Worm (Caenorhabditis elegans) whole organism, L3 larva: Measurements from ENCODE around the gene T13C5.7.

Experiments used
- R02D3.7 ChIP-seq: fragments of 150-350 bp; optimal IDR thresholded peaks from 2 replicates; lab custom pipeline; 2014; ENCODE audit warnings: missing biosample characterization, missing genetic modification characterization
- ama-1 ChIP-seq: fragments of 150-350 bp; optimal IDR thresholded peaks from 2 replicates; lab custom pipeline; 2018
- ceh-16 ChIP-seq: sonication (generic microtip); optimal IDR thresholded peaks from 2 replicates; lab custom pipeline; 2017; ENCODE audit warnings: missing biosample characterization, missing genetic modification characterization
- ceh-82 ChIP-seq: fragments of 150-350 bp; optimal IDR thresholded peaks from 2 replicates; lab custom pipeline; 2014; ENCODE audit warnings: missing biosample characterization, missing genetic modification characterization
- ceh-9 ChIP-seq: sonication (generic microtip); optimal IDR thresholded peaks from 2 replicates; lab custom pipeline; 2018; ENCODE audit warnings: missing biosample characterization, missing genetic modification characterization
- elt-1 ChIP-seq: fragments of 150-350 bp; optimal IDR thresholded peaks from 2 replicates; lab custom pipeline; 2014; ENCODE audit warnings: missing biosample characterization, missing genetic modification characterization
- elt-2 ChIP-seq: sonication (generic microtip); optimal IDR thresholded peaks from 2 replicates; lab custom pipeline; 2016; ENCODE audit warnings: missing genetic modification reagents, mild to moderate bottlenecking, missing genetic modification characterization, missing compliant biosample characterization
- elt-3 ChIP-seq, 3 experiments: fragments of 150-350 bp in 1 of 3; sonication (generic microtip) in 2 of 3; optimal IDR thresholded peaks; 2 replicates in 2 of 3; 4 replicates in 1 of 3; lab custom pipeline; 2014 to 2017; ENCODE audit warnings: missing biosample characterization in 3 of 3, missing genetic modification characterization in 3 of 3
- eor-1 ChIP-seq, 2 experiments: fragments of 150-350 bp; optimal IDR thresholded peaks; 2 replicates each; lab custom pipeline; 2014 to 2018; ENCODE audit warnings: missing biosample characterization in 2 of 2, missing genetic modification characterization in 2 of 2
- jun-1 ChIP-seq: fragments of 150-350 bp; optimal IDR thresholded peaks from 2 replicates; lab custom pipeline; 2014; ENCODE audit warnings: missing biosample characterization, missing genetic modification reagents, missing genetic modification characterization
- lin-39 ChIP-seq: fragments of 150-350 bp; optimal IDR thresholded peaks from 2 replicates; lab custom pipeline; 2018; ENCODE audit warnings: missing biosample characterization, missing genetic modification reagents, missing genetic modification characterization
- nhr-76 ChIP-seq: fragments of 150-350 bp; sonication (generic microtip); optimal IDR thresholded peaks from 5 replicates; lab custom pipeline; 2014; ENCODE audit warnings: missing biosample characterization, missing genetic modification characterization
- nhr-77 ChIP-seq: fragments of 150-350 bp; optimal IDR thresholded peaks from 2 replicates; lab custom pipeline; 2014; ENCODE audit warnings: missing biosample characterization, missing genetic modification characterization
- sea-2 ChIP-seq: fragments of 150-350 bp; sonication (generic microtip); optimal IDR thresholded peaks from 4 replicates; lab custom pipeline; 2014; ENCODE audit warnings: missing biosample characterization, missing genetic modification reagents, missing genetic modification characterization

DNA sequence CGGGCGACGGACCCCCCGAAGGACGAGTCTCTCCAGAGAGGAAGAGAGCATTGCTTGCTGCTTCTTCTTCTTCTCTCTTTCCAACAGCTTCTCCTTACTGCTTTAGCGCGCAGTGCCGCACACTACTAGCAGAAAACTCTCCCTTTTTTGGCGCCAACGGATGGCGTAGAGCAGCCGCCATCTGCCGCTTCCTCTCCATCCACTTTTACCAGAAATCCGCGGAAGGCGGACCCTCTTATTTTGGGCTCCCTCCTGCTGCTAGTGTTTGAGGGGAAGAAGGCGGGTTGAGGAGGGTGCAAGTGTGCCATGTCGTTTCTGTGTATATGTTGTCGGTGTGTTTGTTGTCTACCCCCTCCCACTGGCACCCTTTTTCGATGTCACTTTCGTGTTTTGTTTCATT, 46.0 kb upstream of the T13C5.7 start:
- TF ChIP-seq elt-3 (tag; optimal IDR thresholded peaks at IDR 0.05; lab: Kevin White, UChicago) = no peak
- no peak for TF ChIP-seq lin-39
- no peak for TF ChIP-seq elt-1 (tag; lab: Kevin White, UChicago)
- TF ChIP-seq ceh-9 (tag; lab: Kevin White, UChicago) = no peak
- TF ChIP-seq jun-1 = no peak
- TF ChIP-seq elt-2 (tag; lab: Kevin White, UChicago) = no peak
- TF ChIP-seq R02D3.7 = no peak
- TF ChIP-seq nhr-76 (tag; lab: Kevin White, UChicago) = no peak
- no peak for TF ChIP-seq ceh-82 (tag; lab: Kevin White, UChicago)
- TF ChIP-seq ama-1 = no peak
- no peak for TF ChIP-seq nhr-77
- TF ChIP-seq eor-1 (tag; optimal IDR thresholded peaks at IDR 0.05; lab: Kevin White, UChicago) = no peak
- no peak for TF ChIP-seq sea-2 (GFP tag; lab: Kevin White, UChicago)
- TF ChIP-seq ceh-16 = no peak
